Worm (Caenorhabditis elegans): Measurements from ENCODE around the gene T04C10.3.

ce11 chrX:14791195-14791739 lies 20.9 kb upstream of the T04C10.3 start:
- TF ChIP-seq ref-1 (GFP tag; conservative IDR thresholded peaks at IDR 0.05) (no peak), cog-1 (tag; optimal IDR thresholded peaks at IDR 0.05) (no peak), klf-2 (GFP tag; conservative IDR thresholded peaks at IDR 0.05) (no peak), tab-1 (GFP tag; IDR thresholded peaks at IDR 0.05) (no peak), flt-1 (GFP tag; IDR thresholded peaks at IDR 0.05) (no peak), med-1 (GFP tag; optimal IDR thresholded peaks at IDR 0.05; ENCODE audit: insufficient read depth) (no peak), ztf-29 (GFP tag; IDR thresholded peaks at IDR 0.05) (no peak), T22C8.4 (GFP tag; IDR thresholded peaks at IDR 0.05) (no peak)
